Worm (Caenorhabditis elegans): ENCODE data around the gene Y53F4B.25.
"Not testable (repeated sequence)": the region's sequence is repeated elsewhere in the genome, so short reads cannot be mapped to it uniquely, and the experiment has no call there.

Gene Y53F4B.25

ce11 chrII:15130512-15130911 is 5.5 kb upstream of the Y53F4B.25 start, which contains the start of gene Y53F4B.62:
Y53F4B.62 (minus strand) TSS chrII:15130612.
- TF ChIP-seq arid-1 (GFP tag; conservative IDR thresholded peaks at IDR 0.05) (no peak), ceh-32 (tag; optimal IDR thresholded peaks at IDR 0.05; ENCODE audit: poor library complexity) (no peak), mes-2 (tag; optimal IDR thresholded peaks at IDR 0.05; ENCODE audit: poor library complexity, severe bottlenecking) (no peak), lim-7 (GFP tag; IDR thresholded peaks at IDR 0.05) (no peak), gei-8 (GFP tag; optimal IDR thresholded peaks at IDR 0.05) (no peak), mdt-29 (GFP tag; IDR thresholded peaks at IDR 0.05) (no peak), nhr-25 (tag; optimal IDR thresholded peaks at IDR 0.05; ENCODE audit: borderline replicate concordance, insufficient read depth) (no peak), F49E8.2 (tag; optimal IDR thresholded peaks at IDR 0.05; ENCODE audit: borderline replicate concordance) (no peak), fos-1 (tag; optimal IDR thresholded peaks at IDR 0.05) (no peak), pha-4 (GFP tag; IDR thresholded peaks at IDR 0.05) (no peak), pha-4 (tag; optimal IDR thresholded peaks at IDR 0.05) (no peak), hlh-11 (tag; optimal IDR thresholded peaks at IDR 0.05) (no peak)

ce11 chrII:15134332-15134731 is 1.7 kb upstream of the Y53F4B.25 start, which contains the start of gene Y53F4B.24:
Y53F4B.24 (minus strand) TSS chrII:15134432.
- TF ChIP-seq spr-3 (GFP tag; optimal IDR thresholded peaks at IDR 0.05) (no peak), nhr-42 (GFP tag; IDR thresholded peaks at IDR 0.05) (no peak), set-16 (GFP tag; IDR thresholded peaks at IDR 0.05) (no peak), F37D6.2 (tag; optimal IDR thresholded peaks at IDR 0.05) (no peak), mdt-29 (GFP tag; IDR thresholded peaks at IDR 0.05) (no peak), arid-1 (GFP tag; conservative IDR thresholded peaks at IDR 0.05) (no peak), D1046.2 (GFP tag; IDR thresholded peaks at IDR 0.05) (no peak), ces-1 (GFP tag; optimal IDR thresholded peaks at IDR 0.05) (no peak), ceh-62 (tag; optimal IDR thresholded peaks at IDR 0.05) (no peak), nhr-11 (tag; optimal IDR thresholded peaks at IDR 0.05) (no peak), nhr-6 (tag; optimal IDR thresholded peaks at IDR 0.05) (no peak)

- not testable (repeated sequence) for TF ChIP-seq set-16 (GFP tag; IDR thresholded peaks at IDR 0.05); cey-2 (tag; optimal IDR thresholded peaks at IDR 0.05; ENCODE audit: borderline replicate concordance, insufficient read depth); unc-39 (tag; optimal IDR thresholded peaks at IDR 0.05)
Measured at ce11 chrII:15140881-15141280, 4.9 kb downstream of the Y53F4B.25 start, which contains the start of gene Y53F4B.26. Y53F4B.26 (minus strand) TSS chrII:15140981.

DNA sequence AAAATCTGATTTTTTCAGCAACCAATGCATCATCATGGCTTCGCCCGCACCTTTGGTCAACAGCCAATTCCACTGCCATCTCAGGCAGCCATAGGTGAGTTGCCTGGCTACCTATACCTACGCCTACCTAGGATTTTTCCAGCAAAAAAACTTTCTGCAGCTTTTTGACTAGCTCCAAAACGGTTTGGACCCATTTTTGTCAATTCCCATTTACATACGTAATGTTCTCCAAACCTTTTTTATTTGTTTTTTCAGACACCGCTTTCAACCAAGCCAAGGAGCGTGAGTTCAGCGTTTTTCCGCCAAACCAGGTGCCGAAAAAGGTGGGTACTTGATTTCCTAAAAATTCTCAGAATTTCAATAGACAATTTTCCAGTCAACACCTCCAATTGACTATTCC is 7.7 kb downstream of the Y53F4B.25 start:
- TF ChIP-seq mxl-2 (GFP tag; conservative IDR thresholded peaks at IDR 0.05) (no peak), ama-1 (optimal IDR thresholded peaks at IDR 0.05) (no peak), T20F7.1 (GFP tag; optimal IDR thresholded peaks at IDR 0.05) (no peak), daf-16 (GFP tag; optimal IDR thresholded peaks at IDR 0.05) (no peak), daf-16 (tag; optimal IDR thresholded peaks at IDR 0.05) (no peak), nhr-41 (GFP tag; IDR thresholded peaks at IDR 0.05) (no peak)

DNA sequence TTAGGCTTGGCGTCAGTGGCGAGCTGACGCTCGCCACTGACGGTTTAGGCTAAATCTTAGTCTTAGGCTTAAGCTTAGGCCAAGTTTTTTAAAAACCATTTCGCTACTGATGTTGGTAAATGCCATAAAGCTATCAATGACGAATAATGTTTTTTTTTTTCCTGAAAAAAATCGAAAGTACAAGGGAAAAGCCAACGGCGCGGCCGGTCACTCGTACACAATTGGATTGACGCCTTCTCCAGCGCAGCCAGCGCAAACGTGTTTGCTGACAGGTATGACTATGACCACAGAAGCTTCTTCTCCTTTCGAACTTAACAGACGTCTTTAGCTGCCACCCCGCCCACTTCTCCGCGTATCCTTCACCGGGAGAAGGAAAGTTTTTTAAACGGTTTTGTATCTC is 9.6 kb downstream of the Y53F4B.25 start, which contains the start of gene Y53F4B.27:
Gene Y53F4B.27 (plus strand): TSS at position 301 of the 400 bp plus-strand sequence.
- peak; percentile 96 for TF ChIP-seq aha-1 (tag)
- no peak for TF ChIP-seq hif-1 (tag; optimal IDR thresholded peaks at IDR 0.05)
- no peak for TF ChIP-seq egl-43 (GFP tag; IDR thresholded peaks at IDR 0.05)
- peak in 1 of 2 experiments; percentile 36 for TF ChIP-seq unc-62 (GFP tag; optimal IDR thresholded peaks at IDR 0.05 in 1 of 2)
- TF ChIP-seq unc-62 (tag; optimal IDR thresholded peaks at IDR 0.05): no peak
- TF ChIP-seq hlh-11 (tag; optimal IDR thresholded peaks at IDR 0.05): peak; percentile 24
- TF ChIP-seq egl-27 (tag; optimal IDR thresholded peaks at IDR 0.05): no peak

Measured in whole organism, L4 larva.